Worm (Caenorhabditis elegans): Measurements from ENCODE around the gene alh-9.

DNA sequence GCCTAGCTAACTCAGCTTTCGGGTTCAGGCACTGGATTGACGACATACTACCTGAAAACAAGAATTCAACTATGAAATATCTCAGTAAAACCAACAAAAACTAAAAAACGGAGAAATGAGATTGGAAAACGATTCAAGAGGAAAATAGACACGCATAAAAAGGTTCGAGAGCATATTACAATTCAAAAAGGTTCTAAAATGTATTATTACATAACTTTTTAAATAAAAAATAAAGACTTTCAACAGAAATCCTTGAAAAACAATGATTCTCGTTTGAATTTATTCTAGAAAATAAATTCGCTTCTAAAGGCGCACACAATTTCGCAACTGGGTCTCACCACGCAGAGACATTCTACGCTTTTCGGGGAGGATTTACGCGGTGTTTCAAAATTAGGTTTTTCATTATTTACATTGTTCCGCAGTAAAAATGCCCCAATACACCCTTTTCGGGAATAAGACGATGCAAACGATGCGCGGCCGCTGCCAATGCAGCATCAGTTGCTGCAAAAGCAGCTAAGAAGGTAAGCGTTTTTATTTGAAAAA is at the start of gene alh-9, which contains the start of gene cct-6:
- TF ChIP-seq dmd-4 (tag; optimal IDR thresholded peaks at IDR 0.05) (no peak), ceh-16 (tag; optimal IDR thresholded peaks at IDR 0.05) (no peak), sma-3 (GFP tag; optimal IDR thresholded peaks at IDR 0.05) (peak; percentile 80)

Data from whole organism, L2 larva.